Worm (Caenorhabditis elegans): Measurements from ENCODE around the gene Y46G5A.23.
A peak's percentile ranks its signal among the peaks of the same experiment; 100 is the strongest.

Y46G5A.23 gene

ce11 chrII:12819979-12820378, 8.8 kb downstream of the Y46G5A.23 start (continued):
- TF ChIP-seq F26F4.8 (GFP tag; conservative IDR thresholded peaks at IDR 0.05) (no peak), Y48G9A.11 (GFP tag; IDR thresholded peaks at IDR 0.05) (no peak), tra-1 (GFP tag; IDR thresholded peaks at IDR 0.05) (no peak)

ce11 chrII:12818488-12818887, 10.3 kb downstream of the Y46G5A.23 start, which contains the start of gene Y46G5A.22:
Gene Y46G5A.22 (minus strand): TSS chrII:12818588.
- peak in 1 of 2 experiments; percentile 72 for TF ChIP-seq unc-62 (GFP tag; optimal IDR thresholded peaks at IDR 0.05 in 1 of 2)
- no peak for TF ChIP-seq unc-62 (tag; optimal IDR thresholded peaks at IDR 0.05)
- TF ChIP-seq attf-4 (tag; optimal IDR thresholded peaks at IDR 0.05) = no peak
- TF ChIP-seq ztf-7 (tag; optimal IDR thresholded peaks at IDR 0.05) = no peak
- no peak for TF ChIP-seq nhr-25 (tag; optimal IDR thresholded peaks at IDR 0.05; ENCODE audit: borderline replicate concordance, insufficient read depth)
- peak; percentile 15 for TF ChIP-seq hlh-30 (tag; optimal IDR thresholded peaks at IDR 0.05; ENCODE audit: insufficient read depth)

ce11 chrII:12816412-12817146, 12.2 kb downstream of the Y46G5A.23 start, which contains the start of gene acl-7:
Gene acl-7 (minus strand): TSS chrII:12816462.
- TF ChIP-seq hlh-30 (tag; optimal IDR thresholded peaks at IDR 0.05; ENCODE audit: insufficient read depth) (peak; percentile 41), dve-1 (tag; optimal IDR thresholded peaks at IDR 0.05; ENCODE audit: insufficient read depth) (peak; percentile 55), mep-1 (tag; optimal IDR thresholded peaks at IDR 0.05) (no peak), nhr-28 (tag; optimal IDR thresholded peaks at IDR 0.05) (peak; percentile 43), nhr-102 (tag; optimal IDR thresholded peaks at IDR 0.05) (no peak), lin-15B (tag; optimal IDR thresholded peaks at IDR 0.05) (no peak), mdl-1 (tag; optimal IDR thresholded peaks at IDR 0.05) (peak in 1 of 2 experiments; percentile 10), lir-3 (tag; optimal IDR thresholded peaks at IDR 0.05) (no peak), nhr-111 (GFP tag; optimal IDR thresholded peaks at IDR 0.05) (no peak), daf-16 (GFP tag; optimal IDR thresholded peaks at IDR 0.05) (no peak), daf-16 (tag; optimal IDR thresholded peaks at IDR 0.05) (peak; percentile 52), hlh-11 (tag; optimal IDR thresholded peaks at IDR 0.05) (peak; percentile 40), mdt-29 (GFP tag; IDR thresholded peaks at IDR 0.05) (peak; percentile 92), pqm-1 (tag; optimal IDR thresholded peaks at IDR 0.05) (peak; percentile 82), dmd-6 (GFP tag; IDR thresholded peaks at IDR 0.05) (peak; percentile 46; the same call in 1 of the 2 replicates)

ce11 chrII:12813253-12813652, 15.5 kb downstream of the Y46G5A.23 start:
- peak; percentile 95 for TF ChIP-seq aha-1 (tag)
- no peak for TF ChIP-seq nhr-111 (GFP tag; optimal IDR thresholded peaks at IDR 0.05)

ce11 chrII:12810709-12811108, 18.1 kb downstream of the Y46G5A.23 start, which contains the start of gene Y46G5A.20:
Gene Y46G5A.20 (plus strand): TSS chrII:12811009.
- TF ChIP-seq egl-43 (GFP tag; IDR thresholded peaks at IDR 0.05) (no peak), pqm-1 (tag; optimal IDR thresholded peaks at IDR 0.05) (peak; percentile 15), hif-1 (tag; optimal IDR thresholded peaks at IDR 0.05) (no peak), skn-1 (tag; optimal IDR thresholded peaks at IDR 0.05) (no peak), F10B5.3 (tag; optimal IDR thresholded peaks at IDR 0.05) (no peak), daf-16 (GFP tag; optimal IDR thresholded peaks at IDR 0.05) (no peak), daf-16 (tag; optimal IDR thresholded peaks at IDR 0.05) (peak; percentile 52), ceh-44 (GFP tag; IDR thresholded peaks at IDR 0.05) (no peak), F49E8.2 (tag; optimal IDR thresholded peaks at IDR 0.05; ENCODE audit: borderline replicate concordance) (no peak)

- TF ChIP-seq dmd-9 (GFP tag; IDR thresholded peaks at IDR 0.05) = no peak
- TF ChIP-seq vab-7 (GFP tag; IDR thresholded peaks at IDR 0.05) = no peak
- no peak for TF ChIP-seq nhr-10 (tag; optimal IDR thresholded peaks at IDR 0.05)
- peak; percentile 87 for TF ChIP-seq zip-2 (tag; optimal IDR thresholded peaks at IDR 0.05)
- peak in 1 of 2 experiments; percentile 37 for TF ChIP-seq hif-1 (tag; optimal IDR thresholded peaks at IDR 0.05)
Observed at ce11 chrII:12809725-12810124, 19.0 kb downstream of the Y46G5A.23 start.

All from whole organism, L4 larva.